Worm (Caenorhabditis elegans) whole organism, L2 larva: ENCODE results near the gene Y39G8B.1.

ENCODE experiments used
- F13H6.1 ChIP-seq: sonication (generic microtip); optimal IDR thresholded peaks from 2 replicates; lab custom pipeline; 2016; ENCODE audit warnings: missing genetic modification characterization, missing compliant biosample characterization
- R02D3.7 ChIP-seq: fragments of 150-350 bp; optimal IDR thresholded peaks from 2 replicates; lab custom pipeline; 2014; ENCODE audit warnings: missing biosample characterization, missing genetic modification characterization
- Y55F3AM.14 ChIP-seq: fragments of 200-800 bp; sonication (Bioruptor generic); optimal IDR thresholded peaks from 2 replicates; lab custom pipeline; 2018; ENCODE audit warnings: mild to moderate bottlenecking, missing genetic modification characterization, missing compliant biosample characterization
- alr-1 ChIP-seq: fragments of 150-350 bp; optimal IDR thresholded peaks from 2 replicates; lab custom pipeline; 2014; ENCODE audit warnings: missing biosample characterization, missing genetic modification characterization
- aly-2 ChIP-seq: fragments of 150-350 bp; optimal IDR thresholded peaks from 2 replicates; lab custom pipeline; 2014; ENCODE audit warnings: missing biosample characterization, missing genetic modification characterization
- ama-1 ChIP-seq: fragments of 150-350 bp; optimal IDR thresholded peaks from 2 replicates; lab custom pipeline; 2018; ENCODE audit warnings: inconsistent platforms
- blmp-1 ChIP-seq: sonication (generic microtip); optimal IDR thresholded peaks from 2 replicates; lab custom pipeline; 2017; ENCODE audit warnings: missing genetic modification characterization, mild to moderate bottlenecking, missing compliant biosample characterization, antibody characterized with exemption, moderate library complexity; ENCODE audit not compliant: insufficient read depth
- elt-3 ChIP-seq: sonication (generic microtip); optimal IDR thresholded peaks from 2 replicates; lab custom pipeline; 2017; ENCODE audit warnings: missing biosample characterization, missing genetic modification characterization
- fos-1 ChIP-seq: fragments of 150-350 bp; optimal IDR thresholded peaks from 2 replicates; lab custom pipeline; 2014; ENCODE audit warnings: missing biosample characterization, missing genetic modification characterization
- lin-11 ChIP-seq: fragments of 150-350 bp; sonication (generic microtip); optimal IDR thresholded peaks from 2 replicates; lab custom pipeline; 2014; ENCODE audit warnings: missing biosample characterization, missing genetic modification characterization, inconsistent platforms, mixed read lengths
- lin-13 ChIP-seq: fragments of 150-350 bp; optimal IDR thresholded peaks from 2 replicates; lab custom pipeline; 2014; ENCODE audit warnings: missing biosample characterization, missing genetic modification reagents, missing genetic modification characterization
- lin-39 ChIP-seq: fragments of 150-350 bp; optimal IDR thresholded peaks from 2 replicates; lab custom pipeline; 2014; ENCODE audit warnings: missing biosample characterization, missing genetic modification reagents, missing genetic modification characterization
- lsy-2 ChIP-seq, 2 experiments: fragments of 150-350 bp in 1 of 2; sonication (generic microtip) in 1 of 2; optimal IDR thresholded peaks; 2 replicates each; lab custom pipeline; 2014 to 2017; ENCODE audit warnings: missing biosample characterization in 2 of 2, missing genetic modification characterization in 2 of 2
- mbf-1 ChIP-seq: sonication (generic microtip); optimal IDR thresholded peaks from 2 replicates; lab custom pipeline; 2017; ENCODE audit warnings: missing biosample characterization, missing genetic modification characterization
- nhr-11 ChIP-seq: fragments of 150-350 bp; optimal IDR thresholded peaks from 2 replicates; lab custom pipeline; 2014; ENCODE audit warnings: missing biosample characterization, missing genetic modification characterization
- nhr-12 ChIP-seq: fragments of 150-350 bp; optimal IDR thresholded peaks from 2 replicates; lab custom pipeline; 2014; ENCODE audit warnings: missing biosample characterization, missing genetic modification characterization
- nhr-21 ChIP-seq: fragments of 150-350 bp; optimal IDR thresholded peaks from 2 replicates; lab custom pipeline; 2014; ENCODE audit warnings: missing biosample characterization, missing genetic modification characterization
- nhr-237 ChIP-seq: fragments of 150-350 bp; optimal IDR thresholded peaks from 2 replicates; lab custom pipeline; 2014; ENCODE audit warnings: missing biosample characterization, missing genetic modification characterization
- nhr-6 ChIP-seq: fragments of 150-350 bp; optimal IDR thresholded peaks from 2 replicates; lab custom pipeline; 2014; ENCODE audit warnings: missing biosample characterization, missing genetic modification characterization
- nhr-77 ChIP-seq: fragments of 150-350 bp; optimal IDR thresholded peaks from 2 replicates; lab custom pipeline; 2014; ENCODE audit warnings: missing biosample characterization, missing genetic modification characterization
- snpc-4 ChIP-seq: fragments of 150-350 bp; optimal IDR thresholded peaks from 2 replicates; lab custom pipeline; 2014; ENCODE audit warnings: missing biosample characterization, missing genetic modification characterization
- unc-55 ChIP-seq: fragments of 150-350 bp; sonication (generic microtip); optimal IDR thresholded peaks from 3 replicates; lab custom pipeline; 2014; ENCODE audit warnings: missing biosample characterization, missing genetic modification reagents, missing genetic modification characterization
- unc-62 ChIP-seq: fragments of 150-350 bp; optimal IDR thresholded peaks from 2 replicates; lab custom pipeline; 2014; ENCODE audit warnings: missing biosample characterization, missing genetic modification reagents, missing genetic modification characterization
- zag-1 ChIP-seq: fragments of 150-350 bp; optimal IDR thresholded peaks from 2 replicates; lab custom pipeline; 2014; ENCODE audit warnings: missing biosample characterization, missing genetic modification characterization
- ztf-1 ChIP-seq: fragments of 200-800 bp; sonication (Bioruptor generic); conservative IDR thresholded peaks from 2 replicates; pipeline ENCODE4 v1.3.6; 2022; ENCODE audit warnings: missing genetic modification characterization, missing compliant biosample characterization
- ztf-4 ChIP-seq: fragments of 150-350 bp; optimal IDR thresholded peaks from 2 replicates; lab custom pipeline; 2014; ENCODE audit warnings: missing biosample characterization, missing genetic modification characterization

Y39G8B.1 gene

ce11 chrII:13935907-13936306 lies 37.7 kb downstream of the Y39G8B.1 start:
- TF ChIP-seq R02D3.7 (tag; lab: Kevin White, UChicago): no peak
- no peak for TF ChIP-seq nhr-12 (tag; lab: Kevin White, UChicago)
- no peak for TF ChIP-seq nhr-6 (tag; lab: Kevin White, UChicago)
- TF ChIP-seq ztf-4 (tag; lab: Kevin White, UChicago): no peak
- TF ChIP-seq lin-13 (GFP tag; lab: Kevin White, UChicago): no peak
- TF ChIP-seq nhr-11 (tag; lab: Kevin White, UChicago): no peak
- TF ChIP-seq zag-1: no peak
- TF ChIP-seq blmp-1 (tag; lab: Kevin White, UChicago): no peak
- no peak for TF ChIP-seq mbf-1 (tag; lab: Kevin White, UChicago)
- TF ChIP-seq ztf-1 (GFP tag; lab: Robert Waterston, UW): no peak
- no peak for TF ChIP-seq nhr-21
- no peak for TF ChIP-seq ama-1 (lab: Kevin White, UChicago)
- TF ChIP-seq lin-11 (tag; lab: Kevin White, UChicago): no peak
- no peak for TF ChIP-seq aly-2
- no peak for TF ChIP-seq Y55F3AM.14 (GFP tag; lab: Kevin White, UChicago)
- TF ChIP-seq fos-1 (tag; lab: Kevin White, UChicago): no peak
- no peak for TF ChIP-seq F13H6.1
- TF ChIP-seq snpc-4: no peak
- no peak for TF ChIP-seq alr-1

- TF ChIP-seq lin-39 (no peak), mbf-1 (tag; lab: Kevin White, UChicago) (no peak), nhr-237 (tag; lab: Kevin White, UChicago) (no peak), elt-3 (tag; lab: Kevin White, UChicago) (no peak), unc-55 (no peak), lsy-2 (tag; optimal IDR thresholded peaks at IDR 0.05; lab: Kevin White, UChicago) (no peak), alr-1 (no peak), unc-62 (no peak)
Observed at ce11 chrII:13933534-13933933, 40.1 kb downstream of the Y39G8B.1 start.

- no peak for TF ChIP-seq snpc-4
- no peak for TF ChIP-seq blmp-1 (tag; lab: Kevin White, UChicago)
Observed at ce11 chrII:13931944-13932343, 41.7 kb downstream of the Y39G8B.1 start, which contains the start of gene hot-3. TSS of gene hot-3 (minus strand) at chrII:13932044.

ce11 chrII:13924909-13925308 lies 48.7 kb downstream of the Y39G8B.1 start, which contains the start of gene mltn-5:
TSS of gene mltn-5 (plus strand) at chrII:13925209.
- TF ChIP-seq R02D3.7 (tag; lab: Kevin White, UChicago): no peak
- no peak for TF ChIP-seq nhr-77 (tag; lab: Kevin White, UChicago)
- TF ChIP-seq aly-2: no peak
- no peak for TF ChIP-seq zag-1
